Worm (Caenorhabditis elegans): ENCODE results near the gene Y38H8A.4.

DNA sequence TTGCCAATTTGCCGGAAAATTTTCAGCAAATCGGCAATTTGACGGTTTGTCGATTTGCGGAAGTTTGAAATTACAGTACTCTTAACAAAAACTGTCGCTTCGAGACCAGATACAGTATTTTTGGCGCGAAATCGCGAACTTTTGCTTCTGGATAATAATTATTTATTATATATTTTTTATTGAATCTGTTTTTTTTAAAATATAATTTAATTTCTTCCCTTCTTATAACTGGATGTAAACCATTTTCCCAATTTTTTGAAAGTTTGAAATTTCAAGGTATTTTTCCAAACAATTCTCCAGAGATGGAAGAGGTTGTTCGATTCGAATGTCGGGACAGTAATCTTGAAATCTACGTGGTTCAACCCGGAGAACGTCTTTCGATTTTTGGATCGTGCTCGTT lies 50.0 kb downstream of the Y38H8A.4 start, which contains the start of gene nol-9:
- TF ChIP-seq dpff-1 (tag; optimal IDR thresholded peaks at IDR 0.05) (no peak), ztf-28 (GFP tag; IDR thresholded peaks at IDR 0.05) (no peak), fkh-3 (tag; optimal IDR thresholded peaks at IDR 0.05) (no peak), egl-18 (GFP tag; IDR thresholded peaks at IDR 0.05) (no peak)

Measured in whole organism, young adult.